Fruit fly (Drosophila melanogaster): Measurements from ENCODE around the gene Obp83b.
A peak's percentile ranks its signal among the peaks of the same experiment; 100 is the strongest.

The Obp83b gene

dm6 chr3R:6008202-6009062, 31.8 kb upstream of the Obp83b start, which contains the start of gene Rm62 (continued):
- TF ChIP-seq Elba2 (GFP tag; optimal IDR thresholded peaks at IDR 0.05) (no peak), D (optimal IDR thresholded peaks at IDR 0.05) (no peak), D (GFP tag; optimal IDR thresholded peaks at IDR 0.05) (no peak), CG10959 (GFP tag; IDR thresholded peaks at IDR 0.05) (no peak), Lim3 (GFP tag; IDR thresholded peaks at IDR 0.05) (no peak), tna (GFP tag; IDR thresholded peaks at IDR 0.05; ENCODE audit: partially characterized antibody) (no peak), eyg (GFP tag; optimal IDR thresholded peaks at IDR 0.05) (no peak), shn (GFP tag; optimal IDR thresholded peaks at IDR 0.05) (no peak), HLH3B (GFP tag; IDR thresholded peaks at IDR 0.05) (no peak; the same call in 1 of the 2 replicates), yki (optimal IDR thresholded peaks at IDR 0.05) (no peak), abd-A (tag; optimal IDR thresholded peaks at IDR 0.05) (no peak), croc (GFP tag; conservative IDR thresholded peaks at IDR 0.05) (no peak), unpg (GFP tag; optimal IDR thresholded peaks at IDR 0.05) (peak; percentile 28), H2.0 (GFP tag; IDR thresholded peaks at IDR 0.05) (no peak), Hmr (GFP tag; optimal IDR thresholded peaks at IDR 0.05) (peak; percentile 32), grau (tag; optimal IDR thresholded peaks at IDR 0.05) (peak; percentile 15), CG9932 (GFP tag; IDR thresholded peaks at IDR 0.05) (peak; percentile 21; the same call in 1 of the 2 replicates), Mad (GFP tag; optimal IDR thresholded peaks at IDR 0.05) (no peak), CG7963 (GFP tag; IDR thresholded peaks at IDR 0.05; ENCODE audit: partially characterized antibody) (0 out of 3 replicates have a peak, but pooled peaks have one; percentile 38), wek (GFP tag; optimal IDR thresholded peaks at IDR 0.05) (peak; percentile 43), CG15011 (GFP tag; optimal IDR thresholded peaks at IDR 0.05) (no peak), Meics (GFP tag; optimal IDR thresholded peaks at IDR 0.05) (no peak), pzg (GFP tag; optimal IDR thresholded peaks at IDR 0.05) (peak; percentile 76), Jarid2 (GFP tag; optimal IDR thresholded peaks at IDR 0.05) (peak; percentile 61), Rx (GFP tag; IDR thresholded peaks at IDR 0.05) (no peak), CG13287 (GFP tag; IDR thresholded peaks at IDR 0.05; ENCODE audit: partially characterized antibody) (peak; percentile 57), ssp (GFP tag; IDR thresholded peaks at IDR 0.05) (no peak), sens (GFP tag) (peak; percentile 46), sima (GFP tag; optimal IDR thresholded peaks at IDR 0.05) (no peak), CG2129 (GFP tag; IDR thresholded peaks at IDR 0.05; ENCODE audit: partially characterized antibody) (no peak), cad (GFP tag; optimal IDR thresholded peaks at IDR 0.05) (no peak), CG7786 (GFP tag; optimal IDR thresholded peaks at IDR 0.05) (no peak), Ptx1 (GFP tag; IDR thresholded peaks at IDR 0.05) (no peak), CG33557 (GFP tag; optimal IDR thresholded peaks at IDR 0.05) (peak; percentile 46), D19B (GFP tag; optimal IDR thresholded peaks at IDR 0.05) (no peak), ro (GFP tag; IDR thresholded peaks at IDR 0.05) (no peak), HmgZ (tag; optimal IDR thresholded peaks at IDR 0.05) (peak; percentile 0), zfh1 (GFP tag; IDR thresholded peaks at IDR 0.05) (peak; percentile 28; the same call in 1 of the 3 replicates), tap (tag; optimal IDR thresholded peaks at IDR 0.05) (peak; percentile 22), NC2β (GFP tag; optimal IDR thresholded peaks at IDR 0.05) (peak; percentile 6), luna (GFP tag; optimal IDR thresholded peaks at IDR 0.05) (no peak), chif (GFP tag; optimal IDR thresholded peaks at IDR 0.05) (no peak), caup (GFP tag; optimal IDR thresholded peaks at IDR 0.05; ENCODE audit: severe bottlenecking) (peak; percentile 35), CG34422 (GFP tag; IDR thresholded peaks at IDR 0.05) (peak; percentile 84; the same call in 2 of the 3 replicates), CG10209 (GFP tag; optimal IDR thresholded peaks at IDR 0.05) (no peak), hbn (GFP tag; IDR thresholded peaks at IDR 0.05; ENCODE audit: partially characterized antibody) (peak; percentile 21; the same call in 1 of the 2 replicates), Dp (GFP tag; optimal IDR thresholded peaks at IDR 0.05) (peak; percentile 70), CG6813 (GFP tag; optimal IDR thresholded peaks at IDR 0.05) (no peak), gfzf (GFP tag; optimal IDR thresholded peaks at IDR 0.05) (peak; percentile 88)

All from whole organism, embryonic.